Worm (Caenorhabditis elegans) whole organism, L4 larva: Measurements from ENCODE around the gene F20G2.2.

ENCODE experiments used
- T26A8.4 ChIP-seq: fragments of 200-800 bp; sonication (Bioruptor generic); IDR thresholded peaks from 2 replicates; pipeline ENCODE4 v1.3.6; 2022; ENCODE audit warnings: missing genetic modification characterization, missing compliant biosample characterization
- aha-1 ChIP-seq: fragments of 150-350 bp; peaks from one replicate; lab custom pipeline; 2014; ENCODE audit warnings: missing biosample characterization, missing genetic modification characterization
- ceh-62 ChIP-seq: sonication (generic microtip); optimal IDR thresholded peaks from 2 replicates; lab custom pipeline; 2017; ENCODE audit warnings: missing biosample characterization, missing genetic modification characterization
- hif-1 ChIP-seq, 2 experiments: sonication (generic microtip); optimal IDR thresholded peaks; 2 replicates each; lab custom pipeline; 2016 to 2017; ENCODE audit warnings: missing compliant biosample characterization in 2 of 2, missing genetic modification characterization in 2 of 2, missing genetic modification reagents in 2 of 2, missing genotype in 2 of 2, mild to moderate bottlenecking in 1 of 2
- jun-1 ChIP-seq: fragments of 150-350 bp; optimal IDR thresholded peaks from 2 replicates; lab custom pipeline; 2014; ENCODE audit warnings: missing biosample characterization, missing genetic modification reagents, missing genetic modification characterization
- lin-29 ChIP-seq: fragments of 200-800 bp; sonication (Bioruptor generic); IDR thresholded peaks from 2 replicates; pipeline ENCODE4 v1.3.6; 2022; ENCODE audit warnings: missing genetic modification reagents, missing genetic modification characterization, missing compliant biosample characterization
- php-3 ChIP-seq: fragments of 200-800 bp; sonication (Bioruptor generic); IDR thresholded peaks from 2 replicates; pipeline ENCODE4 v1.3.6; 2022; ENCODE audit warnings: missing genetic modification reagents, missing genetic modification characterization, missing compliant biosample characterization
- unc-39 ChIP-seq: sonication (generic microtip); optimal IDR thresholded peaks from 2 replicates; lab custom pipeline; 2017; ENCODE audit warnings: missing biosample characterization, missing genetic modification characterization
- vab-7 ChIP-seq: fragments of 200-800 bp; sonication (Bioruptor generic); IDR thresholded peaks from 2 replicates; pipeline ENCODE4 v1.3.6; 2022; ENCODE audit warnings: missing genetic modification reagents, missing genetic modification characterization, missing compliant biosample characterization

DNA sequence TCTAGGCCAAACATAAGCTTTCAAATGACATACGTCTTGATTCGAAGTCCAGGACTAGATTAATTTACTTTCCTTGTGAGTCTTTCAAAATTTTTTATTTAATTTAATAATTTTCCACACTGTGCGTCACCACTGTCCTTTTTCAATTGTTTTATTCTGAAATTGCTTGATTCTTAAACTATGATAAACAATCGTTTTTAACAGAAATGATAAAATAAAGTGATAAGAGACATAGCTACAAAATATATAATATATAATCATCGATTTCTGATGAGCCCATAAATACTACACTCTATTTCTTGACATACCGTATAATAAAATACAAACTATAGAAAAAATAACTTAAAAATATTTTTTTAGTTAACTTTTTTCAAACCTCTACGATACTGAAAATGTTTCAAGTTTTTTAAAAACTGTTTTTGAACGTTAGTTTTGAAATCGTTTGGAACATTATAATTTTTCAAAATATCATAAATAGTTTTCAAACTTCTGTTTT lies 12.8 kb upstream of the F20G2.2 start, which contains the start of gene nas-24:
- TF ChIP-seq hif-1 (tag; optimal IDR thresholded peaks at IDR 0.05; lab: Kevin White, UChicago): no peak
- no peak for TF ChIP-seq unc-39 (tag; lab: Kevin White, UChicago)
- no peak for TF ChIP-seq aha-1 (tag; lab: Kevin White, UChicago)
- no peak for TF ChIP-seq T26A8.4 (GFP tag; lab: Robert Waterston, UW)
- no peak for TF ChIP-seq lin-29 (GFP tag; lab: Robert Waterston, UW)
- TF ChIP-seq vab-7: no peak
- no peak for TF ChIP-seq php-3 (GFP tag; lab: Robert Waterston, UW)
- TF ChIP-seq ceh-62 (tag; lab: Kevin White, UChicago): no peak
- no peak for TF ChIP-seq jun-1 (tag; lab: Kevin White, UChicago)
